Fruit fly (Drosophila melanogaster) whole organism, embryonic: ENCODE measurements around the gene RapGAP1.
A peak's percentile ranks its signal among the peaks of the same experiment; 100 is the strongest.

Experiments used
- Atf-2 ChIP-seq: fragments of 200-800 bp; sonication (Bioruptor generic); optimal IDR thresholded peaks from 2 replicates; lab custom pipeline; 2016; ENCODE audit warnings: missing biosample characterization, missing genetic modification characterization
- CG11085 ChIP-seq: fragments of 200-800 bp; sonication (Bioruptor generic); IDR thresholded peaks from 2 replicates; pipeline ENCODE4 v1.3.6; 2022; ENCODE audit warnings: missing biosample characterization, missing genetic modification characterization
- CG12942 ChIP-seq: fragments of 200-800 bp; sonication (Bioruptor generic); optimal IDR thresholded peaks from 3 replicates; lab custom pipeline; 2016; ENCODE audit warnings: missing biosample characterization, missing genetic modification characterization
- CG13296 ChIP-seq: fragments of 200-800 bp; sonication (Bioruptor generic); optimal IDR thresholded peaks from 3 replicates; lab custom pipeline; 2018; ENCODE audit warnings: missing biosample characterization, mild to moderate bottlenecking, missing genetic modification characterization
- CG14014 ChIP-seq: fragments of 200-800 bp; sonication (Bioruptor generic); IDR thresholded peaks from 2 replicates; pipeline ENCODE4 v1.3.6; 2022; ENCODE audit warnings: missing biosample characterization, missing genetic modification characterization
- CG14860 ChIP-seq: fragments of 200-800 bp; sonication (Bioruptor generic); IDR thresholded peaks from 3 replicates; pipeline ENCODE4 v1.3.6; 2022; ENCODE audit warnings: missing biosample characterization, missing genetic modification characterization; ENCODE audit not compliant: partially characterized antibody
- CG15269 ChIP-seq: fragments of 200-800 bp; sonication (Bioruptor generic); optimal IDR thresholded peaks from 2 replicates; lab custom pipeline; 2018; ENCODE audit warnings: missing biosample characterization, mild to moderate bottlenecking, missing genetic modification characterization, moderate library complexity
- CG15479 ChIP-seq: fragments of 200-800 bp; sonication (Bioruptor generic); optimal IDR thresholded peaks from 3 replicates; lab custom pipeline; 2019; ENCODE audit warnings: missing biosample characterization, mild to moderate bottlenecking, missing genetic modification characterization, moderate library complexity
- CG1602 ChIP-seq: fragments of 200-800 bp; sonication (Bioruptor generic); optimal IDR thresholded peaks from 3 replicates; lab custom pipeline; 2016; ENCODE audit warnings: missing biosample characterization, missing genetic modification characterization
- CG30020 ChIP-seq: fragments of 200-800 bp; optimal IDR thresholded peaks from 2 replicates; lab custom pipeline; 2019; ENCODE audit warnings: missing biosample characterization, mild to moderate bottlenecking, missing genetic modification characterization, moderate library complexity
- CG3407 ChIP-seq: fragments of 200-800 bp; sonication (Bioruptor generic); optimal IDR thresholded peaks from 2 replicates; lab custom pipeline; 2018; ENCODE audit warnings: missing biosample characterization, mild to moderate bottlenecking, missing genetic modification characterization
- CG3726 ChIP-seq: fragments of 200-800 bp; sonication (Bioruptor generic); IDR thresholded peaks from 3 replicates; pipeline ENCODE4, ENCODE4 v1.3.6; 2022; ENCODE audit warnings: missing biosample characterization, missing genetic modification characterization
- CG4854 ChIP-seq: fragments of 200-800 bp; sonication (Bioruptor generic); optimal IDR thresholded peaks from 2 replicates; lab custom pipeline; 2016; ENCODE audit warnings: missing biosample characterization, missing genetic modification characterization, inconsistent platforms
- CG7839 ChIP-seq: fragments of 200-800 bp; sonication (Bioruptor generic); optimal IDR thresholded peaks from 3 replicates; lab custom pipeline; 2018; ENCODE audit warnings: missing biosample characterization, mild to moderate bottlenecking, missing genetic modification characterization, moderate library complexity
- CG8089 ChIP-seq: fragments of 200-800 bp; sonication (Bioruptor generic); optimal IDR thresholded peaks from 3 replicates; lab custom pipeline; 2016; ENCODE audit warnings: missing biosample characterization, missing genetic modification characterization
- CG8290 ChIP-seq, 3 experiments: fragments of 200-800 bp; sonication (Bioruptor generic); optimal IDR thresholded peaks; 2 replicates each; lab custom pipeline; 2016 to 2019; ENCODE audit warnings: missing biosample characterization in 3 of 3, missing genetic modification characterization in 3 of 3, mild to moderate bottlenecking in 2 of 3, moderate library complexity in 1 of 3
- CG8478 ChIP-seq: fragments of >200 bp; optimal IDR thresholded peaks from 2 replicates; lab custom pipeline; 2018
- CHES-1-like ChIP-seq: fragments of 200-800 bp; sonication (Bioruptor generic); optimal IDR thresholded peaks from 2 replicates; lab custom pipeline; 2016; ENCODE audit warnings: missing biosample characterization, missing genetic modification characterization
- D19A ChIP-seq: fragments of 200-800 bp; optimal IDR thresholded peaks from 3 replicates; lab custom pipeline; 2019; ENCODE audit warnings: missing biosample characterization, mild to moderate bottlenecking, missing genetic modification characterization, moderate library complexity
- D19B ChIP-seq: fragments of 200-800 bp; sonication (Bioruptor generic); optimal IDR thresholded peaks from 2 replicates; lab custom pipeline; 2017; ENCODE audit warnings: missing biosample characterization, mild to moderate bottlenecking, missing genetic modification characterization
- Dip2 ChIP-seq: fragments of 200-800 bp; sonication (Bioruptor generic); IDR thresholded peaks from 2 replicates; pipeline ENCODE4 v1.3.6; 2022; ENCODE audit warnings: missing biosample characterization, missing genetic modification characterization
- Fer1 ChIP-seq: fragments of 200-800 bp; sonication (Bioruptor generic); optimal IDR thresholded peaks from 2 replicates; lab custom pipeline; 2017; ENCODE audit warnings: missing biosample characterization, mild to moderate bottlenecking, missing genetic modification characterization
- Gsc ChIP-seq: fragments of 200-800 bp; sonication (Bioruptor generic); IDR thresholded peaks from 2 replicates; pipeline ENCODE4 v1.3.6; 2022; ENCODE audit warnings: missing biosample characterization, missing genetic modification characterization
- HLH3B ChIP-seq: fragments of 200-800 bp; sonication (Bioruptor generic); IDR thresholded peaks from 2 replicates; pipeline ENCODE4 v1.3.6; 2022; ENCODE audit warnings: missing biosample characterization, missing genetic modification characterization
- Hr3 ChIP-seq: fragments of 200-800 bp; sonication (Bioruptor generic); optimal IDR thresholded peaks from 3 replicates; lab custom pipeline; 2016; ENCODE audit warnings: missing biosample characterization, missing genetic modification characterization
- Hsf ChIP-seq: fragments of 200-800 bp; sonication (Bioruptor generic); optimal IDR thresholded peaks from 3 replicates; lab custom pipeline; 2016; ENCODE audit warnings: missing biosample characterization, missing genetic modification characterization
- MBD-R2 ChIP-seq: fragments of 200-800 bp; sonication (Bioruptor generic); IDR thresholded peaks from 2 replicates; pipeline ENCODE4 v1.3.6; 2022; ENCODE audit warnings: missing biosample characterization, missing genetic modification characterization
- MTF-1 ChIP-seq: fragments of 200-800 bp; sonication (Bioruptor generic); optimal IDR thresholded peaks from 2 replicates; lab custom pipeline; 2018; ENCODE audit warnings: missing biosample characterization, mild to moderate bottlenecking, missing genetic modification characterization, borderline replicate concordance
- Oaz ChIP-seq: fragments of 200-800 bp; sonication (Bioruptor generic); IDR thresholded peaks from 2 replicates; pipeline ENCODE4 v1.3.6; 2022; ENCODE audit warnings: missing biosample characterization, missing genetic modification characterization
- Poxn ChIP-seq: fragments of 200-800 bp; sonication (Bioruptor generic); IDR thresholded peaks from 2 replicates; pipeline ENCODE4 v1.3.6; 2022; ENCODE audit warnings: missing biosample characterization, missing genetic modification characterization
- TFAM ChIP-seq: fragments of 200-800 bp; sonication (Bioruptor generic); optimal IDR thresholded peaks from 2 replicates; lab custom pipeline; 2017; ENCODE audit warnings: missing biosample characterization, missing genetic modification characterization, inconsistent platforms
- amos ChIP-seq: fragments of 200-800 bp; sonication (Bioruptor generic); IDR thresholded peaks from 2 replicates; pipeline ENCODE4 v1.3.6; 2022; ENCODE audit warnings: missing biosample characterization, missing genetic modification characterization; ENCODE audit not compliant: partially characterized antibody
- bab2 ChIP-seq: fragments of 200-800 bp; sonication (Bioruptor generic); optimal IDR thresholded peaks from 2 replicates; lab custom pipeline; 2016; ENCODE audit warnings: missing biosample characterization, missing genetic modification characterization
- bbx ChIP-seq: fragments of 200-800 bp; sonication (Bioruptor generic); IDR thresholded peaks from 2 replicates; pipeline ENCODE4 v1.3.6; 2022; ENCODE audit warnings: missing biosample characterization, missing genetic modification characterization; ENCODE audit not compliant: partially characterized antibody
- corto ChIP-seq: fragments of 200-800 bp; sonication (Bioruptor generic); optimal IDR thresholded peaks from 2 replicates; lab custom pipeline; 2016; ENCODE audit warnings: missing biosample characterization, mild to moderate bottlenecking, missing genetic modification characterization, moderate library complexity
- crol ChIP-seq: fragments of 200-800 bp; sonication (Bioruptor generic); IDR thresholded peaks from 2 replicates; pipeline ENCODE4 v1.3.6; 2022; ENCODE audit warnings: missing biosample characterization, missing genetic modification characterization
- eyg ChIP-seq: fragments of 200-800 bp; sonication (Bioruptor generic); optimal IDR thresholded peaks from 3 replicates; lab custom pipeline; 2016; ENCODE audit warnings: missing biosample characterization, missing genetic modification characterization
- fd96Cb ChIP-seq: fragments of 200-800 bp; sonication (Bioruptor generic); optimal IDR thresholded peaks from 2 replicates; lab custom pipeline; 2018; ENCODE audit warnings: missing biosample characterization, mild to moderate bottlenecking, missing genetic modification characterization, moderate library complexity
- fru ChIP-seq: fragments of >200 bp; optimal IDR thresholded peaks from 2 replicates; lab custom pipeline; 2017
- hb ChIP-seq: fragments of 200-800 bp; sonication (Bioruptor generic); IDR thresholded peaks from 3 replicates; pipeline ENCODE4 v1.3.6; 2022; ENCODE audit warnings: missing biosample characterization, missing genetic modification characterization; ENCODE audit not compliant: partially characterized antibody
- hth ChIP-seq: fragments of >200 bp; optimal IDR thresholded peaks from 2 replicates; lab custom pipeline; 2017; ENCODE audit warnings: inconsistent platforms
- jumu ChIP-seq: fragments of 200-800 bp; sonication (Bioruptor generic); optimal IDR thresholded peaks from 3 replicates; lab custom pipeline; 2016; ENCODE audit warnings: missing biosample characterization, missing genetic modification characterization
- lilli ChIP-seq: fragments of 200-800 bp; sonication (Bioruptor generic); optimal IDR thresholded peaks from 3 replicates; lab custom pipeline; 2016; ENCODE audit warnings: missing biosample characterization, missing genetic modification characterization
- row ChIP-seq: fragments of 200-800 bp; sonication (Bioruptor generic); IDR thresholded peaks from 3 replicates; pipeline ENCODE4 v1.3.6; 2022; ENCODE audit warnings: missing biosample characterization, missing genetic modification characterization
- schlank ChIP-seq: fragments of 200-800 bp; sonication (Bioruptor generic); optimal IDR thresholded peaks from 2 replicates; lab custom pipeline; 2018; ENCODE audit warnings: missing biosample characterization, mild to moderate bottlenecking, missing genetic modification characterization
- slbo ChIP-seq: fragments of 200-800 bp; sonication (Bioruptor generic); IDR thresholded peaks from 2 replicates; pipeline ENCODE4 v1.3.6; 2022; ENCODE audit warnings: missing biosample characterization, missing genetic modification characterization
- sna ChIP-seq: fragments of 200-800 bp; sonication (Bioruptor generic); IDR thresholded peaks from 2 replicates; pipeline ENCODE4 v1.3.6; 2022; ENCODE audit warnings: missing biosample characterization, missing genetic modification characterization; ENCODE audit not compliant: partially characterized antibody
- ttk ChIP-seq: fragments of 200-800 bp; sonication (Bioruptor generic); IDR thresholded peaks from 2 replicates; pipeline ENCODE4 v2.1.2; 2022; ENCODE audit warnings: missing biosample characterization, missing genetic modification characterization
- unc-4 ChIP-seq: fragments of 200-800 bp; sonication (Bioruptor generic); IDR thresholded peaks from 2 replicates; pipeline ENCODE4 v1.3.6; 2022; ENCODE audit warnings: missing biosample characterization, missing genetic modification characterization; ENCODE audit not compliant: partially characterized antibody

Gene RapGAP1

DNA sequence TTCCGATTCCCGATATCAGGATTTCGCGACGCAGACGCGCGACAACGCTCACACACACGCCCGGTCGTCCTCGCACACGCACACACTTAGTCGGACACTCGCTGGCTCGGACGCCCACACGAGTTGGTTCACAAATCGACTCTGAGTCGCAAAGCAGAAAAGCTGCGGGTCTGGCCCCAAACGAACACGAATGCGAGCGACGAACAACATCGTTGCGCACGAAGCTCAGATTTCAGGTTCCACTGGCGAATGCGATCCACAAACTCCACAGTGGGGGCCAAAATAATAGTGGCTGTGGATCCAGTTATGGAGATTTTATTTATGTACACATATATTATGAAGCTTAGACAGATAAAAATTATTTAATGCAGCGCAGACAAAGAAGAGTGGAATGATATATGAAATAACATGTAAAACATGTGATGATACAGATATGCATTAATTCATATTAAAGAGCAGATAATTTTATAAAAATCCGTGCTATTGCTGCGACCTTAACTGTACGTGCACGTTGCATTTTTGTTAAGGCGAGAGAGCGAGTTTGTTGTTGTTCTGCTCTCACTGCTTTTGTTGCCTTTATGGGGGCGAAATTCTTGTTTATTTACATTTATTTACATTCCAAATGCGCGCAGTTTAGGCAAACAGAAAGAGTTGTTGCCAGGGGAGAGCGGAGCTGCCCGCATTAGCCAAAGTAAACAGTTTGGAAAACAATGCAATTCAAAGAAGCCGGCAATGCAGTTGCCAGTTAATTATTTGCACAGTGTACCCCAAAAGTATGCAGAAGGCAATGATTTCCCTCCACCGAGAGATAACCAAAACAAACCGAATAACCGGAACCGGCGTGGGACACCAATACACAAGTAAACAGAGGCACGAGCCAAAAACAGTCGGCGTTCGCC is 2.1 kb downstream of the RapGAP1 start (continued):
- TF ChIP-seq eyg (GFP tag; lab: Kevin White, UChicago) = peak; percentile 63
- TF ChIP-seq row = peak; percentile 10; the same call in 1 of the 3 replicates
- TF ChIP-seq CG7839 (tag; lab: Kevin White, UChicago) = peak; percentile 86
- TF ChIP-seq CG13296 (GFP tag; lab: Kevin White, UChicago) = peak; percentile 70
- TF ChIP-seq unc-4 = no peak
- TF ChIP-seq MTF-1 (GFP tag; lab: Kevin White, UChicago) = peak; percentile 81
- TF ChIP-seq D19B (GFP tag; lab: Kevin White, UChicago) = peak; percentile 41
- TF ChIP-seq jumu (GFP tag; lab: Kevin White, UChicago) = peak; percentile 52
- TF ChIP-seq Atf-2 (GFP tag; lab: Kevin White, UChicago) = peak; percentile 87
- peak; percentile 54; the same call in 1 of the 2 replicates for TF ChIP-seq CG11085 (GFP tag; lab: Robert Waterston, UW)
- no peak for TF ChIP-seq Gsc
- peak; percentile 90 for TF ChIP-seq D19A (tag; lab: Kevin White, UChicago)
- no peak for TF ChIP-seq CG14860
- TF ChIP-seq Hr3 = no peak
- TF ChIP-seq hb (GFP tag; lab: Robert Waterston, UW) = no peak
- TF ChIP-seq MBD-R2 (GFP tag; lab: Robert Waterston, UW) = peak; percentile 30; the same call in 1 of the 2 replicates
- TF ChIP-seq hth (lab: Kevin White, UChicago) = no peak
- no peak for TF ChIP-seq CG3726 (GFP tag; lab: Robert Waterston, UW)
- TF ChIP-seq ttk (GFP tag; lab: Robert Waterston, UW) = peak; percentile 79
- TF ChIP-seq amos (GFP tag; lab: Robert Waterston, UW) = no peak; the same call in 1 of the 2 replicates
- TF ChIP-seq Hsf (GFP tag; lab: Kevin White, UChicago) = peak; percentile 90
- peak; percentile 42 for TF ChIP-seq CG30020
- TF ChIP-seq Fer1 (GFP tag; lab: Kevin White, UChicago) = peak; percentile 78
- TF ChIP-seq lilli = no peak
- TF ChIP-seq fd96Cb (tag; lab: Kevin White, UChicago) = peak; percentile 93
- TF ChIP-seq TFAM = peak; percentile 61
- peak; percentile 72 for TF ChIP-seq CG15479 (GFP tag; lab: Kevin White, UChicago)
- no peak for TF ChIP-seq CG15269 (tag; lab: Kevin White, UChicago)
- TF ChIP-seq sna (GFP tag; lab: Robert Waterston, UW) = no peak
- peak; percentile 47; the same call in 1 of the 2 replicates for TF ChIP-seq crol
- TF ChIP-seq CG3407 = peak; percentile 87
- no peak for TF ChIP-seq Poxn (GFP tag; lab: Robert Waterston, UW)
- peak; percentile 28 for TF ChIP-seq CHES-1-like (GFP tag; lab: Kevin White, UChicago)
- TF ChIP-seq bbx (GFP tag; lab: Robert Waterston, UW) = peak; percentile 64; the same call in 1 of the 2 replicates
- TF ChIP-seq CG8089 (GFP tag; lab: Kevin White, UChicago) = peak; percentile 72
- peak; percentile 62; the same call in 1 of the 2 replicates for TF ChIP-seq HLH3B (GFP tag; lab: Robert Waterston, UW)
- TF ChIP-seq fru (lab: Kevin White, UChicago) = no peak
- TF ChIP-seq Dip2 (GFP tag; lab: Robert Waterston, UW) = no peak
- no peak for TF ChIP-seq CG8478 (lab: Kevin White, UChicago)
- peak; percentile 9 for TF ChIP-seq CG1602 (GFP tag; lab: Kevin White, UChicago)
- TF ChIP-seq CG8290 (GFP tag; optimal IDR thresholded peaks at IDR 0.05; lab: Kevin White, UChicago) = peak; percentile 64
- peak; percentile 73 to 83 for TF ChIP-seq CG8290 (tag; optimal IDR thresholded peaks at IDR 0.05; lab: Kevin White, UChicago)
- peak; percentile 18 for TF ChIP-seq CG12942 (GFP tag; lab: Kevin White, UChicago)
- peak; percentile 31; the same call in 1 of the 2 replicates for TF ChIP-seq CG14014 (GFP tag; lab: Robert Waterston, UW)
- no peak for TF ChIP-seq schlank (tag; lab: Kevin White, UChicago)
- peak; percentile 50 for TF ChIP-seq slbo (GFP tag; lab: Robert Waterston, UW)
- TF ChIP-seq corto = peak; percentile 85
- TF ChIP-seq bab2 (GFP tag; lab: Kevin White, UChicago) = peak; percentile 64
- TF ChIP-seq Oaz (GFP tag; lab: Robert Waterston, UW) = peak; percentile 46; the same call in 1 of the 2 replicates
- TF ChIP-seq CG4854 (GFP tag; lab: Kevin White, UChicago) = peak; percentile 46
